Fruit fly (Drosophila melanogaster) whole organism, prepupa: ENCODE results near the gene CG3397.

ENCODE experiments used
- Blimp-1 ChIP-seq: fragments of 200-800 bp; sonication (Bioruptor generic); optimal IDR thresholded peaks from 3 replicates; lab custom pipeline; 2017; ENCODE audit warnings: missing biosample characterization, missing genetic modification characterization, mild to moderate bottlenecking, moderate library complexity, missing genetic modification reagents
- CG10631 ChIP-seq: fragments of 200-800 bp; sonication (Bioruptor generic); optimal IDR thresholded peaks from 2 replicates; lab custom pipeline; 2016; ENCODE audit warnings: missing biosample characterization, missing genetic modification characterization
- CG11294 ChIP-seq: fragments of 200-800 bp; sonication (Bioruptor generic); IDR thresholded peaks from 2 replicates; pipeline ENCODE4 v1.3.6; 2022; ENCODE audit warnings: missing biosample characterization, missing genetic modification characterization
- CG11762 ChIP-seq: fragments of 200-800 bp; sonication (Bioruptor generic); optimal IDR thresholded peaks from 3 replicates; lab custom pipeline; 2016; ENCODE audit warnings: missing biosample characterization, missing genetic modification characterization; ENCODE audit not compliant: insufficient read depth
- CG11902 ChIP-seq: fragments of 200-800 bp; sonication (Bioruptor generic); optimal IDR thresholded peaks from 3 replicates; lab custom pipeline; 2016; ENCODE audit warnings: missing biosample characterization, missing genetic modification characterization
- CG15336 ChIP-seq: fragments of 200-800 bp; sonication (Bioruptor generic); IDR thresholded peaks from 2 replicates; pipeline ENCODE4 v1.3.6; 2022; ENCODE audit warnings: missing biosample characterization, missing genetic modification characterization
- CG16779 ChIP-seq: fragments of 200-800 bp; sonication (Bioruptor generic); optimal IDR thresholded peaks from 3 replicates; lab custom pipeline; 2017; ENCODE audit warnings: missing biosample characterization, mild to moderate bottlenecking, missing genetic modification characterization
- CG31627 ChIP-seq: fragments of 200-800 bp; sonication (Bioruptor generic); optimal IDR thresholded peaks from 3 replicates; lab custom pipeline; 2016; ENCODE audit warnings: missing biosample characterization, missing genetic modification characterization
- CG32006 ChIP-seq: fragments of 200-800 bp; sonication (Bioruptor generic); optimal IDR thresholded peaks from 3 replicates; lab custom pipeline; 2017; ENCODE audit warnings: missing biosample characterization, mild to moderate bottlenecking, missing genetic modification characterization
- CG34406 ChIP-seq: fragments of 200-800 bp; sonication (Bioruptor generic); optimal IDR thresholded peaks from 3 replicates; lab custom pipeline; 2016; ENCODE audit warnings: missing biosample characterization, missing genetic modification characterization
- CG3919 ChIP-seq: fragments of 200-800 bp; sonication (Bioruptor generic); optimal IDR thresholded peaks from 3 replicates; lab custom pipeline; 2016; ENCODE audit warnings: missing biosample characterization, missing genetic modification characterization
- CG4318 ChIP-seq: fragments of 200-800 bp; sonication (Bioruptor generic); optimal IDR thresholded peaks from 3 replicates; lab custom pipeline; 2017; ENCODE audit warnings: missing biosample characterization, mild to moderate bottlenecking, missing genetic modification characterization
- CG6276 ChIP-seq: fragments of 200-800 bp; sonication (Bioruptor generic); optimal IDR thresholded peaks from 2 replicates; lab custom pipeline; 2017; ENCODE audit warnings: missing biosample characterization, mild to moderate bottlenecking, missing genetic modification characterization
- CG6792 ChIP-seq: fragments of 200-800 bp; sonication (Bioruptor generic); optimal IDR thresholded peaks from 3 replicates; lab custom pipeline; 2016; ENCODE audit warnings: missing biosample characterization, missing genetic modification characterization
- CG6808 ChIP-seq: fragments of 200-800 bp; sonication (Bioruptor generic); optimal IDR thresholded peaks from 3 replicates; lab custom pipeline; 2017; ENCODE audit warnings: missing biosample characterization, missing genetic modification characterization, mild to moderate bottlenecking, moderate library complexity, missing genetic modification reagents
- CG6854 ChIP-seq: fragments of 200-800 bp; sonication (Bioruptor generic); optimal IDR thresholded peaks from 2 replicates; lab custom pipeline; 2017; ENCODE audit warnings: missing biosample characterization, mild to moderate bottlenecking, missing genetic modification characterization
- CG7368 ChIP-seq: fragments of 200-800 bp; sonication (Bioruptor generic); optimal IDR thresholded peaks from 3 replicates; lab custom pipeline; 2016; ENCODE audit warnings: missing biosample characterization, missing genetic modification characterization
- CG8319 ChIP-seq: fragments of 200-800 bp; sonication (Bioruptor generic); optimal IDR thresholded peaks from 3 replicates; lab custom pipeline; 2016; ENCODE audit warnings: missing biosample characterization, missing genetic modification characterization
- Eip75B ChIP-seq: fragments of 200-800 bp; sonication (Bioruptor generic); optimal IDR thresholded peaks from 3 replicates; lab custom pipeline; 2016; ENCODE audit warnings: missing biosample characterization, missing genetic modification characterization
- Ets21C ChIP-seq: fragments of 200-800 bp; sonication (Bioruptor generic); optimal IDR thresholded peaks from 3 replicates; lab custom pipeline; 2016; ENCODE audit warnings: missing biosample characterization, missing genetic modification characterization
- Ets96B ChIP-seq: fragments of 200-800 bp; optimal IDR thresholded peaks from 2 replicates; lab custom pipeline; 2019; ENCODE audit warnings: missing biosample characterization, mild to moderate bottlenecking, missing genetic modification characterization, moderate library complexity
- Gug ChIP-seq: fragments of 200-800 bp; sonication (Bioruptor generic); IDR thresholded peaks from 2 replicates; pipeline ENCODE4 v1.3.6; 2022; ENCODE audit warnings: missing biosample characterization, missing genetic modification characterization
- Hr39 ChIP-seq: fragments of 200-800 bp; sonication (Bioruptor generic); optimal IDR thresholded peaks from 2 replicates; lab custom pipeline; 2016; ENCODE audit warnings: missing biosample characterization, missing genetic modification characterization
- OdsH ChIP-seq: fragments of 200-800 bp; sonication (Bioruptor generic); optimal IDR thresholded peaks from 3 replicates; lab custom pipeline; 2016; ENCODE audit warnings: missing biosample characterization, missing genetic modification characterization
- Sox14 ChIP-seq: fragments of 200-800 bp; sonication (Bioruptor generic); optimal IDR thresholded peaks from 3 replicates; lab custom pipeline; 2016; ENCODE audit warnings: missing biosample characterization, missing genetic modification characterization
- Sox15 ChIP-seq: fragments of 200-800 bp; sonication (Bioruptor generic); optimal IDR thresholded peaks from 3 replicates; lab custom pipeline; 2016; ENCODE audit warnings: missing biosample characterization, missing genetic modification characterization
- achi ChIP-seq: fragments of 200-800 bp; sonication (Bioruptor generic); optimal IDR thresholded peaks from 3 replicates; lab custom pipeline; 2016; ENCODE audit warnings: missing biosample characterization, missing genetic modification characterization
- acj6 ChIP-seq: fragments of 200-800 bp; sonication (Bioruptor generic); optimal IDR thresholded peaks from 3 replicates; lab custom pipeline; 2016; ENCODE audit warnings: missing biosample characterization, missing genetic modification characterization
- cyc ChIP-seq: fragments of 200-800 bp; sonication (Bioruptor generic); optimal IDR thresholded peaks from 3 replicates; lab custom pipeline; 2016; ENCODE audit warnings: missing biosample characterization, missing genetic modification characterization
- dac ChIP-seq: fragments of 200-800 bp; sonication (Bioruptor generic); optimal IDR thresholded peaks from 2 replicates; lab custom pipeline; 2017; ENCODE audit warnings: missing biosample characterization, mild to moderate bottlenecking, missing genetic modification characterization
- dsx ChIP-seq: fragments of 200-800 bp; optimal IDR thresholded peaks from 3 replicates; lab custom pipeline; 2019; ENCODE audit warnings: missing biosample characterization, mild to moderate bottlenecking, missing genetic modification characterization, moderate library complexity; ENCODE audit not compliant: poor library complexity, severe bottlenecking
- eg ChIP-seq: fragments of 200-800 bp; sonication (Bioruptor generic); IDR thresholded peaks from 3 replicates; pipeline ENCODE4 v1.3.6; 2022; ENCODE audit warnings: missing biosample characterization, missing genetic modification characterization
- esn ChIP-seq: fragments of 200-800 bp; sonication (Bioruptor generic); optimal IDR thresholded peaks from 2 replicates; lab custom pipeline; 2016; ENCODE audit warnings: missing biosample characterization, mild to moderate bottlenecking, missing genetic modification characterization, moderate library complexity
- fd85E ChIP-seq: fragments of 200-800 bp; sonication (Bioruptor generic); optimal IDR thresholded peaks from 3 replicates; lab custom pipeline; 2016; ENCODE audit warnings: missing biosample characterization, missing genetic modification characterization
- fkh ChIP-seq: fragments of 200-800 bp; sonication (Bioruptor generic); optimal IDR thresholded peaks from 3 replicates; lab custom pipeline; 2017; ENCODE audit warnings: missing biosample characterization, mild to moderate bottlenecking, missing genetic modification characterization, moderate library complexity
- lz ChIP-seq: fragments of 200-800 bp; sonication (Bioruptor generic); optimal IDR thresholded peaks from 3 replicates; lab custom pipeline; 2016; ENCODE audit warnings: missing biosample characterization, missing genetic modification characterization
- pdm3 ChIP-seq: fragments of 200-800 bp; sonication (Bioruptor generic); optimal IDR thresholded peaks from 3 replicates; lab custom pipeline; 2016; ENCODE audit warnings: missing biosample characterization, missing genetic modification characterization
- salr ChIP-seq, 2 experiments: fragments of 200-800 bp; sonication (Bioruptor generic); optimal IDR thresholded peaks; 3 replicates each; lab custom pipeline; 2016 to 2018; ENCODE audit warnings: missing biosample characterization in 2 of 2, missing genetic modification characterization in 2 of 2, mild to moderate bottlenecking in 1 of 2
- spab ChIP-seq: fragments of 200-800 bp; sonication (Bioruptor generic); optimal IDR thresholded peaks from 2 replicates; lab custom pipeline; 2017; ENCODE audit warnings: missing biosample characterization, mild to moderate bottlenecking, missing genetic modification characterization, missing genetic modification reagents
- ss ChIP-seq, 2 experiments: fragments of 200-800 bp; sonication (Bioruptor generic); optimal IDR thresholded peaks; 2 replicates in 1 of 2; 3 replicates in 1 of 2; lab custom pipeline; 2017 to 2018; ENCODE audit warnings: mild to moderate bottlenecking in 2 of 2, missing biosample characterization in 2 of 2, missing genetic modification characterization in 2 of 2, moderate library complexity in 1 of 2
- svp ChIP-seq: fragments of 200-800 bp; sonication (Bioruptor generic); peaks from one replicate; lab custom pipeline; 2016; ENCODE audit warnings: missing biosample characterization, missing genetic modification characterization
- topi ChIP-seq: fragments of 200-800 bp; sonication (Bioruptor generic); optimal IDR thresholded peaks from 3 replicates; lab custom pipeline; 2016; ENCODE audit warnings: missing biosample characterization, missing genetic modification characterization
- vri ChIP-seq: fragments of 200-800 bp; sonication (Bioruptor generic); optimal IDR thresholded peaks from 3 replicates; lab custom pipeline; 2016; ENCODE audit warnings: missing biosample characterization, mild to moderate bottlenecking, missing genetic modification characterization

The CG3397 gene

DNA sequence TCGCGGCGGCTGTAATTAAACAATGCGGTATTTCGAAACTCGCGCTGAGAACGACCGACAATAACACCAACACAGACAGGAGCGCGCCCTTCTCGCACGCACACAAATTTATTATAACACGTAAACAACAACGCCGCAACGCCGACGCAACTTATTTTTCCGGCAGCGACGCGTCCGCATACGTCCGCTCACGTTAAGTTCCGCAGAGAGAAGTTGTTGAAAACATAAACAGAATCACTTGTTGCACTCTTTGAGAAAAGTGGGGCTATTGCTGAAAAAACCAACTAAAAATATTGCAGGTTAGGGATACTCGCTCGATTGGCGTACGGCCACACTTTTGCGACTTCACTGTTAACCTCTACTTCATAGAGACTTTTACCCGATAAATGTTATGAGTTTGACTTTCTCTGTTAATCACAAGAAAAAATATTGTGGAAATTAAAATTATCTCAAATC, 35.4 kb downstream of the CG3397 start, which contains the start of gene Cad87A (continued):
- TF ChIP-seq Blimp-1, result no peak
- TF ChIP-seq vri (GFP tag; lab: Kevin White, UChicago), result peak; percentile 17
- no peak for TF ChIP-seq pdm3 (GFP tag; lab: Kevin White, UChicago)
- TF ChIP-seq dac (GFP tag; lab: Kevin White, UChicago), result no peak
- TF ChIP-seq fkh (GFP tag; lab: Kevin White, UChicago), result peak; percentile 82
- TF ChIP-seq CG6276 (GFP tag; lab: Kevin White, UChicago), result no peak
- no peak for TF ChIP-seq CG11902 (GFP tag; lab: Kevin White, UChicago)
- no peak for TF ChIP-seq eg (GFP tag; lab: Robert Waterston, UW)
- no peak for TF ChIP-seq CG11294 (GFP tag; lab: Robert Waterston, UW)
- peak; percentile 51 to 55 for TF ChIP-seq ss (GFP tag; optimal IDR thresholded peaks at IDR 0.05; lab: Kevin White, UChicago)
- no peak for TF ChIP-seq CG6808 (GFP tag; lab: Kevin White, UChicago)
- TF ChIP-seq, all 60 proteins: peak for 8

DNA sequence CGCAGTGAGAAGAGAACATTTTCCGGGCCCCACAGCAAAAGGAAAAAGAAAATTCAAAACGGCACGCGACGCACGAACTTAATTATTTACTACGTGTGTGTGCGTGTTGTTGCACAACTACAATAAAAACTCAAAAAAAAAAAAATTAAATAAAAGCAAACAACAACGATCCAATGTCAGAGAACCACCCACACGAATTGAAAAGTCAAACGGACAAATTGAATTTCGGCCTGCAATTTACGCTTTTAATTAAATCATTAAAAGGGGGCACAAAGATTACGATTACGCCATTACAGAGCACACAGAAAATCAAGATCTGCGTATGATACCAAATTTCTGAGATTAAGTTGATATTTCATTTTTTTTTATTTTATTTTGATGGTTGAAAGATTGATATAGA, 36.4 kb downstream of the CG3397 start:
- TF ChIP-seq svp (GFP tag; lab: Kevin White, UChicago) (peak; percentile 33), CG32006 (GFP tag; lab: Kevin White, UChicago) (peak; percentile 11), Gug (GFP tag; lab: Robert Waterston, UW) (no peak), CG8319 (no peak), pdm3 (GFP tag; lab: Kevin White, UChicago) (no peak), Ets96B (tag; lab: Kevin White, UChicago) (no peak), eg (GFP tag; lab: Robert Waterston, UW) (0 out of 3 replicates have a peak, but pooled peaks have one; percentile 15)

DNA sequence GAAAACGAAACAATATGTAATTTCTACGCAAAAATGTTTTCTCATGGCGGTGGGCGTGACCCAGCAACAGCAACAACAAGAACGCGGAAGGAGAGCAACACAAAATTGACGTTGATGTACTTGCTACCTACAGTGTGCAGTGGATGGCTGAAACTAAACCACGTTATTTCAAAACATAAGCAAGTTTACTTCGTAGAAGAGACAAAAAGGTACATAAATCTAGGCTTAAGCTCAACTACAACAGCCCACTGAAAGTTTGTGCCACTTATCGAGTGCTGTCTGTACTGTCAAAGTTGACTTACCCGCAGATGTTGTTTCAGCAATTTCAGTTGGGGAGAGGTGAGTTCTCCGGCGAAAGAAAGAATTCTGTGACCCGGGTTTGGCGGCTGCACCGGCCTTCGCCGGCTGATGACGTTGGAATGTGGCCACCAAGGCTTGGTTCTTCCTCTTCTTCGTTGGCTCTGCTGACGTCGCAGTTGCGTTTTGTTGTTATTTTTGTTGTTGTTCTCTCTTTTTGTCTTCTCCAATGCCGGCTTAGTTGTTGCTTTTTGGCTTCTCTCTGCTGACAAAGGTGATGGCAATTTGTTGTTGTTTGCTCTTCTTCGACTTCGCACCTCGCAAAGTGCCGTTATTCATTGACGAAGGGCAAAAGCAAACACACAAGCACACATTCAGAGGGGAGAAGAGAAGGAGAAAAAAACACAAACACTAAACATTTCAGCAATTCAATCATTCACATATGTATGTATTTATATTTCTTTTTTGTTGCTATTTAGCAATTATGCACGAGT, 37.1 kb downstream of the CG3397 start:
- TF ChIP-seq CG3919 (GFP tag; lab: Kevin White, UChicago) (peak; percentile 64), esn (peak; percentile 78), acj6 (peak; percentile 63), CG16779 (tag; lab: Kevin White, UChicago) (no peak), CG31627 (GFP tag; lab: Kevin White, UChicago) (peak; percentile 85), Sox14 (GFP tag; lab: Kevin White, UChicago) (peak; percentile 77), achi (GFP tag; lab: Kevin White, UChicago) (peak; percentile 68), salr (GFP tag; optimal IDR thresholded peaks at IDR 0.05; lab: Kevin White, UChicago) (peak; percentile 21 to 45), dac (GFP tag; lab: Kevin White, UChicago) (no peak), topi (GFP tag; lab: Kevin White, UChicago) (peak; percentile 80), CG4318 (GFP tag; lab: Kevin White, UChicago) (peak; percentile 30), CG11762 (peak; percentile 33), CG6808 (GFP tag; lab: Kevin White, UChicago) (peak; percentile 57), CG6854 (GFP tag; lab: Kevin White, UChicago) (no peak), CG11294 (GFP tag; lab: Robert Waterston, UW) (no peak), fd85E (GFP tag; lab: Kevin White, UChicago) (no peak), CG15336 (GFP tag; lab: Robert Waterston, UW) (peak; percentile 60), Gug (GFP tag; lab: Robert Waterston, UW) (no peak), CG6792 (GFP tag; lab: Kevin White, UChicago) (peak; percentile 69), Sox15 (GFP tag; lab: Kevin White, UChicago) (peak; percentile 39), lz (GFP tag; lab: Kevin White, UChicago) (peak; percentile 76), Blimp-1 (no peak), cyc (GFP tag; lab: Kevin White, UChicago) (peak; percentile 84), CG34406 (GFP tag; lab: Kevin White, UChicago) (peak; percentile 68), CG32006 (GFP tag; lab: Kevin White, UChicago) (peak; percentile 67), CG10631 (GFP tag; lab: Kevin White, UChicago) (peak; percentile 59), ss (GFP tag; optimal IDR thresholded peaks at IDR 0.05; lab: Kevin White, UChicago) (peak; percentile 37 to 70), CG7368 (peak; percentile 60), Eip75B (GFP tag; lab: Kevin White, UChicago) (peak; percentile 66), eg (GFP tag; lab: Robert Waterston, UW) (peak; percentile 74), OdsH (peak; percentile 63), CG11902 (GFP tag; lab: Kevin White, UChicago) (peak; percentile 50), CG6276 (GFP tag; lab: Kevin White, UChicago) (peak; percentile 16), CG8319 (no peak), Ets21C (GFP tag; lab: Kevin White, UChicago) (peak; percentile 64), Hr39 (GFP tag; lab: Kevin White, UChicago) (peak; percentile 87), spab (GFP tag; lab: Kevin White, UChicago) (peak; percentile 61), dsx (GFP tag; lab: Kevin White, UChicago) (peak; percentile 48)
